Worm (Caenorhabditis elegans) whole organism, late embryonic: ENCODE results near the gene nhr-63.

Source experiments
- ceh-14 ChIP-seq: sonication (generic microtip); optimal IDR thresholded peaks from 2 replicates; lab custom pipeline; 2016; ENCODE audit warnings: missing genotype, missing genetic modification characterization, missing compliant biosample characterization
- ceh-30 ChIP-seq: fragments of 150-350 bp; optimal IDR thresholded peaks from 2 replicates; lab custom pipeline; 2014; ENCODE audit warnings: missing biosample characterization, missing genetic modification characterization
- dve-1 ChIP-seq: sonication (generic microtip); optimal IDR thresholded peaks from 2 replicates; lab custom pipeline; 2017; ENCODE audit warnings: antibody characterized with exemption, mild to moderate bottlenecking, missing genetic modification characterization, missing compliant biosample characterization
- fax-1 ChIP-seq: sonication (generic microtip); optimal IDR thresholded peaks from 2 replicates; lab custom pipeline; 2016; ENCODE audit warnings: missing genotype, missing genetic modification characterization, missing compliant biosample characterization
- hlh-13 ChIP-seq: fragments of 200-800 bp; sonication (Bioruptor generic); optimal IDR thresholded peaks from 2 replicates; lab custom pipeline; 2018; ENCODE audit warnings: mild to moderate bottlenecking, missing genetic modification characterization, missing compliant biosample characterization
- nhr-11 ChIP-seq: fragments of 150-350 bp; optimal IDR thresholded peaks from 2 replicates; lab custom pipeline; 2014; ENCODE audit warnings: missing biosample characterization, missing genetic modification characterization
- nhr-232 ChIP-seq: sonication (generic microtip); optimal IDR thresholded peaks from 2 replicates; lab custom pipeline; 2016; ENCODE audit warnings: missing genetic modification characterization, missing compliant biosample characterization
- pqm-1 ChIP-seq: sonication (generic microtip); optimal IDR thresholded peaks from 2 replicates; lab custom pipeline; 2016; ENCODE audit warnings: missing genetic modification characterization, missing compliant biosample characterization
- tbx-2 ChIP-seq: sonication (generic microtip); optimal IDR thresholded peaks from 2 replicates; lab custom pipeline; 2016; ENCODE audit warnings: missing genetic modification characterization, missing compliant biosample characterization

DNA sequence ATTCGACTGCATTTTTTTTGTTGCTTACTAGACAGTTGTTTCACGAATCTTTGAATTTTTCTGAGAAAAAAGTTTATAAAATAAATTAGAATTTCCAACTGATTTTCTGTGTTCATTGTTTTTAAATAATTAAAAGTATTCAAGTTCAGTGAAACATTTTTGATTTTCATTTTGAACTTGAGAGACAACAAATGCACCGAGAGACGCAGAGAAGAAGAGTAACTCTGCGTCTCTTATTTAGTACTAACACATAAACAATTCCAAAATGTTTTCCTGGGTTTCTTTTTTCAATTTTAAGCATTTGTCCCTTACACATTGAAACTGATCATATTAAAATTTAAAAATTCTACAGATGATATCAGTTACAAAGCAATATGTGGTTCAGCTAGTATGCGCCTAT is 42.9 kb upstream of the nhr-63 start:
- no peak for TF ChIP-seq ceh-30 (tag; lab: Kevin White, UChicago)
- no peak for TF ChIP-seq hlh-13 (GFP tag; lab: Kevin White, UChicago)
- TF ChIP-seq pqm-1 (tag; lab: Kevin White, UChicago) = no peak
- no peak for TF ChIP-seq tbx-2
- no peak for TF ChIP-seq nhr-11 (tag; lab: Kevin White, UChicago)
- TF ChIP-seq dve-1 (tag; lab: Kevin White, UChicago) = no peak
- no peak for TF ChIP-seq fax-1 (tag; lab: Kevin White, UChicago)
- no peak for TF ChIP-seq nhr-232 (tag; lab: Kevin White, UChicago)
- no peak for TF ChIP-seq ceh-14 (tag; lab: Kevin White, UChicago)
